Worm (Caenorhabditis elegans): ENCODE results near the gene Y53G8AR.8.

ce11 chrIII:3323906-3324305 lies 29.8 kb upstream of the Y53G8AR.8 start:
- no peak for TF ChIP-seq pes-1 (GFP tag; IDR thresholded peaks at IDR 0.05)
- TF ChIP-seq B0310.2 (tag; optimal IDR thresholded peaks at IDR 0.05): no peak
- no peak for TF ChIP-seq ceh-13 (GFP tag; optimal IDR thresholded peaks at IDR 0.05)
- no peak for TF ChIP-seq ama-1 (optimal IDR thresholded peaks at IDR 0.05)
- TF ChIP-seq scrt-1 (GFP tag; IDR thresholded peaks at IDR 0.05): no peak
- TF ChIP-seq hnd-1 (tag; optimal IDR thresholded peaks at IDR 0.05): no peak
- no peak for TF ChIP-seq ets-7 (tag; optimal IDR thresholded peaks at IDR 0.05)
- TF ChIP-seq tra-4 (tag; optimal IDR thresholded peaks at IDR 0.05): no peak
- no peak for TF ChIP-seq flt-1 (GFP tag; IDR thresholded peaks at IDR 0.05)
- no peak for TF ChIP-seq sea-1 (GFP tag; conservative IDR thresholded peaks at IDR 0.05)

All from whole organism, early embryonic.